Worm (Caenorhabditis elegans) whole organism, mixed stage, embryonic: Measurements from ENCODE around the gene ZK1240.8.

ENCODE experiments used
- ceh-43 ChIP-seq: fragments of 200-800 bp; sonication (Bioruptor generic); optimal IDR thresholded peaks from 2 replicates; lab custom pipeline; 2018; ENCODE audit warnings: mild to moderate bottlenecking, missing genetic modification characterization, moderate library complexity, missing compliant biosample characterization
- ceh-83 ChIP-seq: fragments of 200-800 bp; sonication (Bioruptor generic); optimal IDR thresholded peaks from 2 replicates; lab custom pipeline; 2018; ENCODE audit warnings: mild to moderate bottlenecking, missing genetic modification characterization, missing compliant biosample characterization
- ces-1 ChIP-seq: fragments of 150-350 bp; optimal IDR thresholded peaks from 2 replicates; lab custom pipeline; 2014; ENCODE audit warnings: missing biosample characterization, missing genetic modification reagents, missing genetic modification characterization
- drap-1 ChIP-seq: fragments of 200-800 bp; sonication (Bioruptor generic); optimal IDR thresholded peaks from 3 replicates; lab custom pipeline; 2018; ENCODE audit warnings: mild to moderate bottlenecking, missing genetic modification characterization, missing compliant biosample characterization
- elt-3 ChIP-seq: fragments of 150-350 bp; optimal IDR thresholded peaks from 2 replicates; lab custom pipeline; 2014; ENCODE audit warnings: missing biosample characterization, missing genetic modification characterization
- lsy-2 ChIP-seq: fragments of 150-350 bp; optimal IDR thresholded peaks from 2 replicates; lab custom pipeline; 2014; ENCODE audit warnings: missing biosample characterization, missing genetic modification characterization
- mab-5 ChIP-seq: fragments of 150-350 bp; optimal IDR thresholded peaks from 2 replicates; lab custom pipeline; 2014; ENCODE audit warnings: missing biosample characterization, missing genetic modification characterization
- mls-2 ChIP-seq: sonication (generic microtip); optimal IDR thresholded peaks from 2 replicates; lab custom pipeline; 2016; ENCODE audit warnings: mild to moderate bottlenecking, missing genetic modification characterization, moderate library complexity, missing compliant biosample characterization
- nhr-76 ChIP-seq: sonication (generic microtip); optimal IDR thresholded peaks from 2 replicates; lab custom pipeline; 2017; ENCODE audit warnings: missing biosample characterization, missing genetic modification characterization
- pha-4 ChIP-seq: fragments of 150-350 bp; optimal IDR thresholded peaks from 2 replicates; lab custom pipeline; 2018; ENCODE audit warnings: missing biosample characterization, missing genetic modification reagents, missing genetic modification characterization
- sptf-1 ChIP-seq: sonication (generic microtip); optimal IDR thresholded peaks from 2 replicates; lab custom pipeline; 2017; ENCODE audit warnings: mild to moderate bottlenecking, missing genetic modification characterization, moderate library complexity, missing compliant biosample characterization
- unc-39 ChIP-seq: fragments of 150-350 bp; optimal IDR thresholded peaks from 2 replicates; lab custom pipeline; 2014; ENCODE audit warnings: missing biosample characterization, missing genetic modification characterization
- unc-62 ChIP-seq: fragments of 150-350 bp; optimal IDR thresholded peaks from 2 replicates; lab custom pipeline; 2014; ENCODE audit warnings: missing biosample characterization, missing genetic modification reagents, missing genetic modification characterization
- ztf-11 ChIP-seq: fragments of 150-350 bp; optimal IDR thresholded peaks from 2 replicates; lab custom pipeline; 2014; ENCODE audit warnings: missing biosample characterization, missing genetic modification characterization

DNA sequence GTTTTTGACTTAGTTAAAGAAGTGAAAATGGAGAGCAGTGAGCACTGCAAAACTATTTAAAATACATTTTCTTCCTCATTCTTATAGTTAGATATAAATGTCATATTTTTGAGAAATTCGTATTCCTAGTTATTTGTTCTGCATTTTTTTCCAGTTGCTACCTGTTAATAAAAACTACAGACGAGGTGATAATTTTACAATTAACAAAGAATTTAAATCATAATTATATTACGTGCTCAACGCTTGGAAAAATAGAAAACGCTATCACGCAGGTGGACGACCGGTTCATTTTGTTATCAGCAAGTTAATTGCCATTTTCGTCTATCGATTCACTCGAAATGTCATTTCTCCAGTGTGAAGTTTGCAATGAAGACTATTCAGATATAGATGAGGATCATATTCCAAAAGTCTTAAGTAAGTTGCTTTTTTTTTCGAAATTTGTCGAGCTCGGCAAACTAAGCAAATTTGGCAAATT, 10.9 kb downstream of the ZK1240.8 start, which contains the start of the genes ZK1240.5 and ZK1240.9:
- no peak for TF ChIP-seq drap-1
- no peak for TF ChIP-seq elt-3 (tag; lab: Kevin White, UChicago)
- no peak for TF ChIP-seq nhr-76 (tag; lab: Kevin White, UChicago)
- no peak for TF ChIP-seq mab-5 (tag; lab: Kevin White, UChicago)
- no peak for TF ChIP-seq sptf-1 (tag; lab: Kevin White, UChicago)
- no peak for TF ChIP-seq lsy-2 (tag; lab: Kevin White, UChicago)
- no peak for TF ChIP-seq ceh-83 (GFP tag; lab: Kevin White, UChicago)
- TF ChIP-seq pha-4 = no peak
- TF ChIP-seq unc-62 (GFP tag; lab: Kevin White, UChicago) = no peak
- no peak for TF ChIP-seq ceh-43 (GFP tag; lab: Kevin White, UChicago)
- TF ChIP-seq ztf-11 (tag; lab: Kevin White, UChicago) = no peak
- no peak for TF ChIP-seq unc-39 (tag; lab: Kevin White, UChicago)
- TF ChIP-seq ces-1 (GFP tag; lab: Kevin White, UChicago) = no peak
- TF ChIP-seq mls-2 (tag; lab: Kevin White, UChicago) = no peak
